Worm (Caenorhabditis elegans): ENCODE results near the gene cht-4.

- TF ChIP-seq nhr-232 (tag; optimal IDR thresholded peaks at IDR 0.05) (no peak), dve-1 (tag; optimal IDR thresholded peaks at IDR 0.05) (no peak), zip-5 (tag; optimal IDR thresholded peaks at IDR 0.05) (no peak), ceh-30 (tag; optimal IDR thresholded peaks at IDR 0.05) (no peak), tbx-2 (tag; optimal IDR thresholded peaks at IDR 0.05) (no peak)
Measured at ce11 chrIII:1663056-1663455, 5.8 kb upstream of the cht-4 start.

Data from whole organism, late embryonic.